Worm (Caenorhabditis elegans) whole organism, L4 larva: ENCODE data around the gene B0218.5.

Experiments
- F37D6.2 ChIP-seq: sonication (generic microtip); optimal IDR thresholded peaks from 2 replicates; lab custom pipeline; 2016; ENCODE audit warnings: mild to moderate bottlenecking, missing genetic modification characterization, missing compliant biosample characterization
- R02D3.7 ChIP-seq: fragments of 150-350 bp; sonication (generic microtip); optimal IDR thresholded peaks from 3 replicates; lab custom pipeline; 2014; ENCODE audit warnings: missing biosample characterization, missing genetic modification characterization
- T26A8.4 ChIP-seq: fragments of 200-800 bp; sonication (Bioruptor generic); IDR thresholded peaks from 2 replicates; pipeline ENCODE4 v1.3.6; 2022; ENCODE audit warnings: missing genetic modification characterization, missing compliant biosample characterization
- Y48G9A.11 ChIP-seq: fragments of 200-800 bp; sonication (Bioruptor generic); IDR thresholded peaks from 2 replicates; pipeline ENCODE4 v1.3.6; 2022; ENCODE audit warnings: missing genetic modification reagents, missing genetic modification characterization, missing compliant biosample characterization
- Y5F2A.4 ChIP-seq: fragments of 200-800 bp; sonication (Bioruptor generic); optimal IDR thresholded peaks from 2 replicates; lab custom pipeline; 2018; ENCODE audit warnings: mild to moderate bottlenecking, missing genetic modification characterization, missing compliant biosample characterization
- Y75B8A.6 ChIP-seq: fragments of 200-800 bp; sonication (Bioruptor generic); IDR thresholded peaks from 2 replicates; pipeline ENCODE4 v1.3.6; 2022; ENCODE audit warnings: missing genetic modification reagents, missing genetic modification characterization, missing compliant biosample characterization
- ZK337.2 ChIP-seq: fragments of 200-800 bp; sonication (Bioruptor generic); IDR thresholded peaks from 2 replicates; pipeline ENCODE4 v1.3.6; 2022; ENCODE audit warnings: missing genetic modification reagents, missing genetic modification characterization, missing compliant biosample characterization
- ZK546.5 ChIP-seq, 2 experiments: sonication (generic microtip); optimal IDR thresholded peaks; 2 replicates each; lab custom pipeline; 2017; ENCODE audit warnings: missing biosample characterization in 2 of 2, missing genetic modification characterization in 2 of 2
- aha-1 ChIP-seq: fragments of 150-350 bp; peaks from one replicate; lab custom pipeline; 2014; ENCODE audit warnings: missing biosample characterization, missing genetic modification characterization
- aly-2 ChIP-seq: sonication (generic microtip); optimal IDR thresholded peaks from 2 replicates; lab custom pipeline; 2018; ENCODE audit warnings: missing biosample characterization, missing genetic modification characterization
- ceh-32 ChIP-seq: sonication (generic microtip); optimal IDR thresholded peaks from 2 replicates; lab custom pipeline; 2016; ENCODE audit warnings: mild to moderate bottlenecking, missing genetic modification characterization, missing compliant biosample characterization; ENCODE audit not compliant: poor library complexity
- ceh-44 ChIP-seq: fragments of 200-800 bp; sonication (Bioruptor generic); IDR thresholded peaks from 2 replicates; pipeline ENCODE4 v1.3.6; 2022; ENCODE audit warnings: missing genetic modification reagents, missing genetic modification characterization, missing compliant biosample characterization
- ceh-62 ChIP-seq: sonication (generic microtip); optimal IDR thresholded peaks from 2 replicates; lab custom pipeline; 2017; ENCODE audit warnings: missing biosample characterization, missing genetic modification characterization
- ceh-82 ChIP-seq: sonication (generic microtip); optimal IDR thresholded peaks from 2 replicates; lab custom pipeline; 2017; ENCODE audit warnings: missing biosample characterization, missing genetic modification characterization
- ctbp-1 ChIP-seq: fragments of 200-800 bp; sonication (Bioruptor generic); IDR thresholded peaks from 2 replicates; pipeline ENCODE4 v1.3.6; 2022; ENCODE audit warnings: missing genetic modification reagents, missing genetic modification characterization, missing compliant biosample characterization
- daf-12 ChIP-seq: fragments of 150-350 bp; optimal IDR thresholded peaks from 2 replicates; lab custom pipeline; 2014; ENCODE audit warnings: missing biosample characterization, missing genetic modification reagents, missing genetic modification characterization
- daf-8 ChIP-seq: fragments of 200-800 bp; sonication (Bioruptor generic); IDR thresholded peaks from 2 replicates; pipeline ENCODE4 v1.3.6; 2022; ENCODE audit warnings: missing genetic modification characterization, missing compliant biosample characterization
- dmd-6 ChIP-seq: fragments of 200-800 bp; sonication (Bioruptor generic); IDR thresholded peaks from 2 replicates; pipeline ENCODE4 v1.3.6; 2022; ENCODE audit warnings: missing genetic modification reagents, missing genetic modification characterization, missing compliant biosample characterization
- dmd-9 ChIP-seq: fragments of 200-800 bp; sonication (Bioruptor generic); IDR thresholded peaks from 2 replicates; pipeline ENCODE4 v1.3.6; 2022; ENCODE audit warnings: missing genetic modification reagents, missing genetic modification characterization, missing compliant biosample characterization
- dpl-1 ChIP-seq: fragments of 150-350 bp; optimal IDR thresholded peaks from 2 replicates; lab custom pipeline; 2014; ENCODE audit warnings: missing biosample characterization, missing genetic modification reagents, missing genetic modification characterization
- egl-43 ChIP-seq: fragments of 200-800 bp; sonication (Bioruptor generic); IDR thresholded peaks from 2 replicates; pipeline ENCODE4 v1.3.6; 2022; ENCODE audit warnings: missing genetic modification reagents, missing genetic modification characterization, missing compliant biosample characterization
- fkh-10 ChIP-seq: fragments of 150-350 bp; optimal IDR thresholded peaks from 2 replicates; lab custom pipeline; 2014; ENCODE audit warnings: missing biosample characterization, missing genetic modification reagents, missing genetic modification characterization
- gei-8 ChIP-seq: fragments of 200-800 bp; sonication (Bioruptor generic); optimal IDR thresholded peaks from 2 replicates; lab custom pipeline; 2018; ENCODE audit warnings: mild to moderate bottlenecking, missing genetic modification characterization, missing compliant biosample characterization
- hlh-11 ChIP-seq: fragments of 200-800 bp; sonication (Bioruptor generic); optimal IDR thresholded peaks from 2 replicates; lab custom pipeline; 2018; ENCODE audit warnings: mild to moderate bottlenecking, missing genetic modification characterization, missing compliant biosample characterization
- jun-1 ChIP-seq: fragments of 150-350 bp; optimal IDR thresholded peaks from 2 replicates; lab custom pipeline; 2014; ENCODE audit warnings: missing biosample characterization, missing genetic modification reagents, missing genetic modification characterization
- lim-7 ChIP-seq: fragments of 200-800 bp; sonication (Bioruptor generic); IDR thresholded peaks from 2 replicates; pipeline ENCODE4 v1.3.6; 2022; ENCODE audit warnings: missing genetic modification characterization, missing compliant biosample characterization
- lin-13 ChIP-seq: fragments of 150-350 bp; optimal IDR thresholded peaks from 2 replicates; lab custom pipeline; 2014; ENCODE audit warnings: missing biosample characterization, missing genetic modification reagents, missing genetic modification characterization
- lin-39 ChIP-seq: fragments of 150-350 bp; optimal IDR thresholded peaks from 2 replicates; lab custom pipeline; 2014; ENCODE audit warnings: missing biosample characterization, missing genetic modification reagents, missing genetic modification characterization
- madf-5 ChIP-seq, 2 experiments: fragments of 200-800 bp; sonication (Bioruptor generic); IDR thresholded peaks; 2 replicates each; pipeline ENCODE4 v1.3.6; 2022; ENCODE audit warnings: missing compliant biosample characterization in 2 of 2, missing genetic modification characterization in 2 of 2
- mdl-1 ChIP-seq, 2 experiments: fragments of 150-350 bp in 1 of 2; sonication (generic microtip) in 1 of 2; optimal IDR thresholded peaks; 2 replicates each; lab custom pipeline; 2014 to 2017; ENCODE audit warnings: missing biosample characterization in 2 of 2, missing genetic modification characterization in 2 of 2
- mdt-29 ChIP-seq: fragments of 200-800 bp; sonication (Bioruptor generic); IDR thresholded peaks from 2 replicates; pipeline ENCODE4 v1.3.6; 2022; ENCODE audit warnings: missing genetic modification reagents, missing genetic modification characterization, missing compliant biosample characterization
- mes-2 ChIP-seq: sonication (generic microtip); optimal IDR thresholded peaks from 2 replicates; lab custom pipeline; 2016; ENCODE audit warnings: missing genotype, mild to moderate bottlenecking, missing genetic modification characterization, missing compliant biosample characterization; ENCODE audit not compliant: poor library complexity, severe bottlenecking
- nhr-102 ChIP-seq: sonication (generic microtip); optimal IDR thresholded peaks from 2 replicates; lab custom pipeline; 2016; ENCODE audit warnings: mild to moderate bottlenecking, missing genetic modification characterization, moderate library complexity, missing compliant biosample characterization
- nhr-237 ChIP-seq: sonication (generic microtip); optimal IDR thresholded peaks from 2 replicates; lab custom pipeline; 2017; ENCODE audit warnings: missing biosample characterization, missing genetic modification characterization
- nhr-77 ChIP-seq: fragments of 150-350 bp; optimal IDR thresholded peaks from 2 replicates; lab custom pipeline; 2014; ENCODE audit warnings: missing biosample characterization, missing genetic modification characterization
- pha-4 ChIP-seq, 2 experiments: fragments of 150-350 bp in 1 of 2; fragments of 200-800 bp in 1 of 2; sonication (Bioruptor generic) in 1 of 2; IDR thresholded peaks in 1 of 2; optimal IDR thresholded peaks in 1 of 2; 2 replicates each; pipeline versions ENCODE4 v1.3.6 to Lab custom; 2014 to 2022; ENCODE audit warnings: missing genetic modification characterization in 2 of 2, missing genetic modification reagents in 2 of 2, missing biosample characterization in 1 of 2, missing compliant biosample characterization in 1 of 2
- pqm-1 ChIP-seq: sonication (generic microtip); optimal IDR thresholded peaks from 2 replicates; lab custom pipeline; 2017; ENCODE audit warnings: missing biosample characterization, missing genetic modification characterization
- rbr-2 ChIP-seq: sonication (generic microtip); optimal IDR thresholded peaks from 2 replicates; lab custom pipeline; 2016; ENCODE audit warnings: missing genotype, missing genetic modification characterization, missing compliant biosample characterization
- skn-1 ChIP-seq: fragments of 150-350 bp; optimal IDR thresholded peaks from 2 replicates; lab custom pipeline; 2014; ENCODE audit warnings: missing biosample characterization, missing genetic modification characterization
- spr-1 ChIP-seq: sonication (generic microtip); optimal IDR thresholded peaks from 2 replicates; lab custom pipeline; 2016; ENCODE audit warnings: mild to moderate bottlenecking, missing genetic modification characterization, missing compliant biosample characterization
- tag-97 ChIP-seq: fragments of 200-800 bp; sonication (Bioruptor generic); IDR thresholded peaks from 2 replicates; pipeline ENCODE4 v1.3.6; 2022; ENCODE audit warnings: missing genetic modification characterization, missing compliant biosample characterization
- unc-62 ChIP-seq, 3 experiments: fragments of 150-350 bp in 1 of 3; sonication (generic microtip); optimal IDR thresholded peaks in 2 of 3; peaks in 1 of 3; 1 replicate in 1 of 3; 2 replicates in 2 of 3; lab custom pipeline; 2014 to 2017; ENCODE audit warnings: missing biosample characterization in 3 of 3, missing genetic modification characterization in 3 of 3, missing genetic modification reagents in 3 of 3, missing genotype in 1 of 3
- zag-1 ChIP-seq: fragments of 150-350 bp; optimal IDR thresholded peaks from 2 replicates; lab custom pipeline; 2014; ENCODE audit warnings: missing biosample characterization, missing genetic modification characterization
- zfp-3 ChIP-seq: fragments of 200-800 bp; sonication (Bioruptor generic); conservative IDR thresholded peaks from 2 replicates; pipeline ENCODE4 v1.3.6; 2022; ENCODE audit warnings: missing genetic modification reagents, missing genetic modification characterization, missing compliant biosample characterization

B0218.5 gene

ce11 chrIV:8118790-8119189, 38.3 kb downstream of the B0218.5 start, which contains the start of gene F42G8.8:
Gene F42G8.8, plus strand, starts transcription at chrIV:8119090.
- TF ChIP-seq ZK546.5 (tag; optimal IDR thresholded peaks at IDR 0.05; lab: Kevin White, UChicago) (no peak), ZK337.2 (GFP tag; lab: Robert Waterston, UW) (no peak), ceh-32 (tag; lab: Kevin White, UChicago) (no peak), pha-4 (GFP tag; IDR thresholded peaks at IDR 0.05; lab: Robert Waterston, UW) (no peak), pha-4 (tag; optimal IDR thresholded peaks at IDR 0.05; lab: Kevin White, UChicago) (no peak), aha-1 (tag; lab: Kevin White, UChicago) (no peak), hlh-11 (tag; lab: Kevin White, UChicago) (no peak), mes-2 (tag; lab: Kevin White, UChicago) (no peak), zfp-3 (GFP tag; lab: Robert Waterston, UW) (no peak), pqm-1 (tag; lab: Kevin White, UChicago) (no peak), lin-39 (tag; lab: Kevin White, UChicago) (no peak), dmd-9 (GFP tag; lab: Robert Waterston, UW) (no peak)

- TF ChIP-seq nhr-237 (tag; lab: Kevin White, UChicago), result no peak
- TF ChIP-seq ceh-62 (tag; lab: Kevin White, UChicago), result no peak
- TF ChIP-seq aha-1 (tag; lab: Kevin White, UChicago), result peak; percentile 79
- TF ChIP-seq, all 104 proteins: peak for 1
Measured at ce11 chrIV:8115462-8115861, 41.6 kb downstream of the B0218.5 start, which contains the start of gene irld-8. Gene irld-8, plus strand, starts transcription at chrIV:8115762.

- no peak for TF ChIP-seq zag-1 (tag; lab: Kevin White, UChicago)
- TF ChIP-seq unc-62 (GFP tag; optimal IDR thresholded peaks at IDR 0.05 in 1 of 2; lab: Kevin White, UChicago), result peak in 1 of 2 experiments; percentile 94
- TF ChIP-seq unc-62 (tag; optimal IDR thresholded peaks at IDR 0.05; lab: Kevin White, UChicago), result no peak
Measured at ce11 chrIV:8114535-8114934, 42.5 kb downstream of the B0218.5 start.

- TF ChIP-seq mes-2 (tag; lab: Kevin White, UChicago), result peak; percentile 24
- TF ChIP-seq lin-13 (GFP tag; lab: Kevin White, UChicago), result no peak
- no peak for TF ChIP-seq pqm-1 (tag; lab: Kevin White, UChicago)
- no peak for TF ChIP-seq Y5F2A.4 (GFP tag; lab: Kevin White, UChicago)
- no peak for TF ChIP-seq lim-7
- no peak for TF ChIP-seq T26A8.4 (GFP tag; lab: Robert Waterston, UW)
- TF ChIP-seq daf-12 (tag; lab: Kevin White, UChicago), result no peak
- no peak for TF ChIP-seq spr-1 (tag; lab: Kevin White, UChicago)
- no peak for TF ChIP-seq gei-8
- TF ChIP-seq ZK337.2 (GFP tag; lab: Robert Waterston, UW), result no peak
- no peak for TF ChIP-seq dmd-6 (GFP tag; lab: Robert Waterston, UW)
- no peak for TF ChIP-seq nhr-77 (tag; lab: Kevin White, UChicago)
- TF ChIP-seq rbr-2, result no peak
- TF ChIP-seq dpl-1, result peak; percentile 52
- no peak for TF ChIP-seq ctbp-1 (GFP tag; lab: Robert Waterston, UW)
- no peak for TF ChIP-seq madf-5 (GFP tag; IDR thresholded peaks at IDR 0.05; lab: Robert Waterston, UW)
- no peak for TF ChIP-seq Y48G9A.11 (GFP tag; lab: Robert Waterston, UW)
- no peak for TF ChIP-seq F37D6.2 (tag; lab: Kevin White, UChicago)
- no peak for TF ChIP-seq skn-1 (tag; lab: Kevin White, UChicago)
- peak in 1 of 2 experiments; percentile 57 for TF ChIP-seq mdl-1 (tag; optimal IDR thresholded peaks at IDR 0.05; lab: Kevin White, UChicago)
- TF ChIP-seq jun-1 (tag; lab: Kevin White, UChicago), result no peak
- TF ChIP-seq egl-43 (GFP tag; lab: Robert Waterston, UW), result no peak
- no peak for TF ChIP-seq daf-8 (GFP tag; lab: Robert Waterston, UW)
- TF ChIP-seq tag-97, result no peak
- TF ChIP-seq ceh-44 (GFP tag; lab: Robert Waterston, UW), result no peak
- TF ChIP-seq R02D3.7 (tag; lab: Kevin White, UChicago), result no peak
- TF ChIP-seq mdt-29, result no peak
- no peak for TF ChIP-seq ceh-82 (tag; lab: Kevin White, UChicago)
- TF ChIP-seq aly-2 (tag; lab: Kevin White, UChicago), result no peak
- no peak for TF ChIP-seq Y75B8A.6 (GFP tag; lab: Robert Waterston, UW)
- no peak for TF ChIP-seq fkh-10 (GFP tag; lab: Kevin White, UChicago)
- no peak for TF ChIP-seq nhr-102 (tag; lab: Kevin White, UChicago)
- no peak for TF ChIP-seq zag-1 (tag; lab: Kevin White, UChicago)
- TF ChIP-seq aha-1 (tag; lab: Kevin White, UChicago), result no peak
Measured at ce11 chrIV:8113161-8113560, 43.9 kb downstream of the B0218.5 start, which contains the start of gene Y42H9AR.1. Gene Y42H9AR.1, plus strand, starts transcription at chrIV:8113393.
